Worm (Caenorhabditis elegans) whole organism, late embryonic: ENCODE data around the gene Y116A8B.1.

Experiments
- F13H6.1 ChIP-seq: sonication (generic microtip); optimal IDR thresholded peaks from 2 replicates; lab custom pipeline; 2016; ENCODE audit warnings: missing genetic modification characterization, missing compliant biosample characterization
- K02D7.2 ChIP-seq: sonication (generic microtip); optimal IDR thresholded peaks from 2 replicates; lab custom pipeline; 2017; ENCODE audit warnings: mild to moderate bottlenecking, missing genetic modification characterization, missing compliant biosample characterization
- K09A11.1 ChIP-seq: sonication (generic microtip); optimal IDR thresholded peaks from 2 replicates; lab custom pipeline; 2017; ENCODE audit warnings: antibody characterized with exemption, mild to moderate bottlenecking, missing genetic modification characterization, missing compliant biosample characterization; ENCODE audit not compliant: insufficient read depth
- T23F11.4 ChIP-seq: fragments of 200-800 bp; sonication (Bioruptor generic); optimal IDR thresholded peaks from 2 replicates; lab custom pipeline; 2018; ENCODE audit warnings: mild to moderate bottlenecking, missing genetic modification characterization, missing compliant biosample characterization
- Y22D7AL.16 ChIP-seq: sonication (generic microtip); optimal IDR thresholded peaks from 2 replicates; lab custom pipeline; 2016; ENCODE audit warnings: missing genetic modification characterization, missing compliant biosample characterization
- ama-1 ChIP-seq: fragments of 150-350 bp; optimal IDR thresholded peaks from 2 replicates; lab custom pipeline; 2014
- ceh-18 ChIP-seq: sonication (generic microtip); optimal IDR thresholded peaks from 2 replicates; lab custom pipeline; 2016; ENCODE audit warnings: missing genetic modification characterization, missing compliant biosample characterization
- ceh-2 ChIP-seq: sonication (generic microtip); optimal IDR thresholded peaks from 2 replicates; lab custom pipeline; 2016; ENCODE audit warnings: missing genotype, missing genetic modification characterization, missing compliant biosample characterization
- ceh-22 ChIP-seq: sonication (generic microtip); optimal IDR thresholded peaks from 2 replicates; lab custom pipeline; 2017; ENCODE audit warnings: missing biosample characterization, missing genetic modification characterization
- ceh-30 ChIP-seq: fragments of 150-350 bp; optimal IDR thresholded peaks from 2 replicates; lab custom pipeline; 2014; ENCODE audit warnings: missing biosample characterization, missing genetic modification characterization
- ceh-45 ChIP-seq: fragments of 200-800 bp; sonication (Bioruptor generic); IDR thresholded peaks from 2 replicates; pipeline ENCODE4 v1.3.6; 2022; ENCODE audit warnings: missing genetic modification reagents, missing genetic modification characterization, missing compliant biosample characterization
- ceh-6 ChIP-seq: fragments of 200-800 bp; sonication (Bioruptor generic); optimal IDR thresholded peaks from 2 replicates; lab custom pipeline; 2018; ENCODE audit warnings: mild to moderate bottlenecking, missing genetic modification characterization, missing compliant biosample characterization
- che-1 ChIP-seq: sonication (generic microtip); optimal IDR thresholded peaks from 2 replicates; lab custom pipeline; 2016; ENCODE audit warnings: mild to moderate bottlenecking, missing genetic modification characterization, missing compliant biosample characterization
- dmd-4 ChIP-seq: sonication (generic microtip); optimal IDR thresholded peaks from 2 replicates; lab custom pipeline; 2016; ENCODE audit warnings: borderline replicate concordance, missing genetic modification characterization, missing compliant biosample characterization
- dve-1 ChIP-seq: sonication (generic microtip); optimal IDR thresholded peaks from 2 replicates; lab custom pipeline; 2017; ENCODE audit warnings: antibody characterized with exemption, mild to moderate bottlenecking, missing genetic modification characterization, missing compliant biosample characterization
- ets-4 ChIP-seq: sonication (generic microtip); optimal IDR thresholded peaks from 2 replicates; lab custom pipeline; 2016; ENCODE audit warnings: missing genetic modification characterization, missing compliant biosample characterization
- eyg-1 ChIP-seq: sonication (generic microtip); optimal IDR thresholded peaks from 2 replicates; lab custom pipeline; 2016; ENCODE audit warnings: missing genotype, missing genetic modification characterization, missing compliant biosample characterization
- fkh-6 ChIP-seq: sonication (generic microtip); optimal IDR thresholded peaks from 2 replicates; lab custom pipeline; 2016; ENCODE audit warnings: missing genetic modification characterization, missing compliant biosample characterization
- hlh-15 ChIP-seq: sonication (generic microtip); optimal IDR thresholded peaks from 2 replicates; lab custom pipeline; 2016; ENCODE audit warnings: missing genetic modification characterization, missing compliant biosample characterization
- hlh-30 ChIP-seq: sonication (generic microtip); optimal IDR thresholded peaks from 2 replicates; lab custom pipeline; 2017; ENCODE audit warnings: antibody characterized with exemption, missing genetic modification characterization, missing compliant biosample characterization; ENCODE audit not compliant: insufficient read depth
- hlh-6 ChIP-seq: sonication (generic microtip); optimal IDR thresholded peaks from 2 replicates; lab custom pipeline; 2016; ENCODE audit warnings: missing genotype, missing genetic modification characterization, missing compliant biosample characterization
- mec-3 ChIP-seq: sonication (generic microtip); optimal IDR thresholded peaks from 2 replicates; lab custom pipeline; 2016; ENCODE audit warnings: borderline replicate concordance, missing genetic modification characterization, missing compliant biosample characterization
- nfya-1 ChIP-seq: sonication (generic microtip); optimal IDR thresholded peaks from 2 replicates; lab custom pipeline; 2017; ENCODE audit warnings: missing genetic modification characterization, mild to moderate bottlenecking, missing compliant biosample characterization, antibody characterized with exemption, moderate library complexity
- nhr-232 ChIP-seq: sonication (generic microtip); optimal IDR thresholded peaks from 2 replicates; lab custom pipeline; 2016; ENCODE audit warnings: missing genetic modification characterization, missing compliant biosample characterization
- odd-2 ChIP-seq: sonication (generic microtip); optimal IDR thresholded peaks from 2 replicates; lab custom pipeline; 2017; ENCODE audit warnings: antibody characterized with exemption, mild to moderate bottlenecking, missing genetic modification characterization, missing compliant biosample characterization
- pax-1 ChIP-seq: fragments of 150-350 bp; optimal IDR thresholded peaks from 2 replicates; lab custom pipeline; 2014; ENCODE audit warnings: missing biosample characterization, missing genetic modification characterization
- pha-2 ChIP-seq: sonication (generic microtip); optimal IDR thresholded peaks from 2 replicates; lab custom pipeline; 2017; ENCODE audit warnings: mild to moderate bottlenecking, missing genetic modification characterization, missing compliant biosample characterization
- pha-4 ChIP-seq: fragments of 150-350 bp; optimal IDR thresholded peaks from 2 replicates; lab custom pipeline; 2018; ENCODE audit warnings: missing biosample characterization, missing genetic modification reagents, missing genetic modification characterization
- ref-2 ChIP-seq: sonication (generic microtip); optimal IDR thresholded peaks from 2 replicates; lab custom pipeline; 2016; ENCODE audit warnings: missing genetic modification characterization, missing compliant biosample characterization
- rnt-1 ChIP-seq: sonication (generic microtip); optimal IDR thresholded peaks from 2 replicates; lab custom pipeline; 2016; ENCODE audit warnings: missing genetic modification characterization, missing compliant biosample characterization
- sdc-2 ChIP-seq: sonication (generic microtip); optimal IDR thresholded peaks from 2 replicates; lab custom pipeline; 2016; ENCODE audit warnings: missing genotype, missing genetic modification characterization, missing compliant biosample characterization
- sox-2 ChIP-seq: fragments of 200-800 bp; sonication (Bioruptor generic); IDR thresholded peaks from 2 replicates; pipeline ENCODE4 v1.3.6; 2022; ENCODE audit warnings: missing genetic modification reagents, missing genetic modification characterization, missing compliant biosample characterization
- unc-42 ChIP-seq: sonication (generic microtip); optimal IDR thresholded peaks from 2 replicates; lab custom pipeline; 2016; ENCODE audit warnings: missing genotype, missing genetic modification characterization, missing compliant biosample characterization
- unc-86 ChIP-seq: sonication (generic microtip); optimal IDR thresholded peaks from 2 replicates; lab custom pipeline; 2016; ENCODE audit warnings: missing genetic modification characterization, missing compliant biosample characterization

The Y116A8B.1 gene

ce11 chrIV:17179565-17179964, 36.6 kb upstream of the Y116A8B.1 start:
- TF ChIP-seq ceh-22 (tag; lab: Kevin White, UChicago) (no peak), ceh-30 (tag; lab: Kevin White, UChicago) (no peak), ceh-6 (GFP tag; lab: Kevin White, UChicago) (no peak), nfya-1 (tag; lab: Kevin White, UChicago) (no peak), T23F11.4 (GFP tag; lab: Kevin White, UChicago) (no peak), ceh-18 (tag; lab: Kevin White, UChicago) (no peak)

ce11 chrIV:17183032-17183608, 33.0 kb upstream of the Y116A8B.1 start:
- no peak for TF ChIP-seq rnt-1 (tag; lab: Kevin White, UChicago)
- peak; percentile 32 for TF ChIP-seq hlh-6
- TF ChIP-seq fkh-6 (tag; lab: Kevin White, UChicago), result peak; percentile 9

- TF ChIP-seq K09A11.1 (tag; lab: Kevin White, UChicago) (no peak), ceh-18 (tag; lab: Kevin White, UChicago) (no peak), sox-2 (GFP tag; lab: Robert Waterston, UW) (no peak), sdc-2 (tag; lab: Kevin White, UChicago) (no peak), ets-4 (tag; lab: Kevin White, UChicago) (no peak), dmd-4 (tag; lab: Kevin White, UChicago) (no peak), dve-1 (tag; lab: Kevin White, UChicago) (no peak), pha-4 (no peak), unc-42 (tag; lab: Kevin White, UChicago) (no peak), ama-1 (lab: Kevin White, UChicago) (no peak)
Observed at ce11 chrIV:17183629-17184028, 32.5 kb upstream of the Y116A8B.1 start, which contains the start of gene col-138. Gene col-138, minus strand, starts transcription at chrIV:17183729.

- TF ChIP-seq hlh-30 (tag; lab: Kevin White, UChicago), result no peak
- TF ChIP-seq fkh-6 (tag; lab: Kevin White, UChicago), result no peak
- no peak for TF ChIP-seq che-1 (tag; lab: Kevin White, UChicago)
- no peak for TF ChIP-seq F13H6.1
- TF ChIP-seq pax-1, result no peak
- no peak for TF ChIP-seq sox-2 (GFP tag; lab: Robert Waterston, UW)
- no peak for TF ChIP-seq pha-2 (tag; lab: Kevin White, UChicago)
- TF ChIP-seq mec-3 (tag; lab: Kevin White, UChicago), result no peak
- TF ChIP-seq eyg-1, result no peak
- TF ChIP-seq ceh-45 (GFP tag; lab: Robert Waterston, UW), result no peak
- TF ChIP-seq dve-1 (tag; lab: Kevin White, UChicago), result no peak
- no peak for TF ChIP-seq odd-2 (tag; lab: Kevin White, UChicago)
- no peak for TF ChIP-seq Y22D7AL.16 (tag; lab: Kevin White, UChicago)
- TF ChIP-seq nhr-232, result no peak
- no peak for TF ChIP-seq unc-86 (tag; lab: Kevin White, UChicago)
- no peak for TF ChIP-seq hlh-15 (tag; lab: Kevin White, UChicago)
- no peak for TF ChIP-seq ref-2 (tag; lab: Kevin White, UChicago)
- no peak for TF ChIP-seq ceh-2
- TF ChIP-seq, all 69 proteins: peak for 0
Observed at ce11 chrIV:17189193-17189592, 27.0 kb upstream of the Y116A8B.1 start.

- TF ChIP-seq ceh-2 (no peak), K02D7.2 (tag; lab: Kevin White, UChicago) (no peak)
Observed at ce11 chrIV:17191791-17192190, 24.4 kb upstream of the Y116A8B.1 start, which contains the start of gene flp-17. Gene flp-17, minus strand, starts transcription at chrIV:17191891.
